Fruit fly (Drosophila melanogaster) whole organism, pupa: ENCODE results near the gene al.

Source experiments
- CG10348 ChIP-seq: fragments of 200-800 bp; sonication (Bioruptor generic); IDR thresholded peaks from 2 replicates; pipeline ENCODE4 v1.3.6; 2022; ENCODE audit warnings: missing biosample characterization, missing genetic modification characterization
- CG14655 ChIP-seq: fragments of 200-800 bp; sonication (Bioruptor generic); optimal IDR thresholded peaks from 3 replicates; lab custom pipeline; 2017; ENCODE audit warnings: mild to moderate bottlenecking, missing biosample characterization, missing genetic modification reagents, missing genetic modification characterization
- CG15710 ChIP-seq: fragments of 200-800 bp; sonication (Bioruptor generic); optimal IDR thresholded peaks from 2 replicates; lab custom pipeline; 2018; ENCODE audit warnings: missing biosample characterization, mild to moderate bottlenecking, missing genetic modification characterization, moderate library complexity
- CG32121 ChIP-seq: fragments of 200-800 bp; sonication (Bioruptor generic); IDR thresholded peaks from 2 replicates; pipeline ENCODE4 v1.3.6; 2022; ENCODE audit warnings: missing biosample characterization, missing genetic modification characterization
- CG4496 ChIP-seq: fragments of 200-800 bp; sonication (Bioruptor generic); IDR thresholded peaks from 3 replicates; pipeline ENCODE4 v1.3.6; 2022; ENCODE audit warnings: missing biosample characterization, missing genetic modification characterization
- D1 ChIP-seq: fragments of 200-800 bp; sonication (Bioruptor generic); optimal IDR thresholded peaks from 2 replicates; lab custom pipeline; 2018; ENCODE audit warnings: missing biosample characterization, mild to moderate bottlenecking, missing genetic modification characterization, moderate library complexity
- Ets98B ChIP-seq: fragments of 200-800 bp; sonication (Bioruptor generic); IDR thresholded peaks from 2 replicates; pipeline ENCODE4 v1.3.6; 2022; ENCODE audit warnings: missing biosample characterization, missing genetic modification characterization
- Pif1A ChIP-seq: fragments of 200-800 bp; sonication (Bioruptor generic); optimal IDR thresholded peaks from 3 replicates; lab custom pipeline; 2016; ENCODE audit warnings: missing biosample characterization, missing genetic modification characterization
- Snoo ChIP-seq: fragments of 200-800 bp; sonication (Bioruptor generic); optimal IDR thresholded peaks from 3 replicates; lab custom pipeline; 2017; ENCODE audit warnings: missing biosample characterization, mild to moderate bottlenecking, missing genetic modification characterization, inconsistent platforms
- gl ChIP-seq: fragments of 200-800 bp; sonication (Bioruptor generic); optimal IDR thresholded peaks from 2 replicates; lab custom pipeline; 2018; ENCODE audit warnings: missing biosample characterization, mild to moderate bottlenecking, missing genetic modification characterization

DNA sequence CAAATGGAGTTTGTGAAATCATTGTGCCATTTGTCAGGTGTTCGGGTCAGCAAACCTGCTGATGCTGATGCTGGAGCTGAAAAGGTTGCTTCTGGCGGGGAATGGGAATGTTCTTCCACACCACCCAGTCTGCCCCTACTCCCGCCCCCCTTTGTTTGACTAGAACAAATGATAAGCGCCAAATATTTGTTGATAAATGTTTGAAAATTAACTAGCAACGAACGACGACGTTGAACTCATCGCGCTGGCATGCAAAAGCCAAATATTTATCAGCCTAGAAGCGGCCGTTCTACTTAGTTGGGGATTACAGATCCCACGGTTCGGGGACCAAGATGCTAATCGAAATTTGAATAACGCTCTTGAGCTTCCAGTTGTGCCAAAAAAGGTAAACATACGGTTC lies 47.6 kb downstream of the al start:
- TF ChIP-seq Pif1A (GFP tag; lab: Kevin White, UChicago): no peak
- no peak for TF ChIP-seq CG32121 (GFP tag; lab: Robert Waterston, UW)
- no peak for TF ChIP-seq Snoo (tag; lab: Kevin White, UChicago)
- no peak for TF ChIP-seq Ets98B
- TF ChIP-seq CG15710 (tag; lab: Kevin White, UChicago): no peak
- TF ChIP-seq CG10348: no peak
- TF ChIP-seq D1 (tag; lab: Kevin White, UChicago): no peak
- TF ChIP-seq CG4496: no peak
- no peak for TF ChIP-seq CG14655
- TF ChIP-seq gl (tag; lab: Kevin White, UChicago): no peak
